Worm (Caenorhabditis elegans): ENCODE data around the gene nas-28.

nas-28 gene

DNA sequence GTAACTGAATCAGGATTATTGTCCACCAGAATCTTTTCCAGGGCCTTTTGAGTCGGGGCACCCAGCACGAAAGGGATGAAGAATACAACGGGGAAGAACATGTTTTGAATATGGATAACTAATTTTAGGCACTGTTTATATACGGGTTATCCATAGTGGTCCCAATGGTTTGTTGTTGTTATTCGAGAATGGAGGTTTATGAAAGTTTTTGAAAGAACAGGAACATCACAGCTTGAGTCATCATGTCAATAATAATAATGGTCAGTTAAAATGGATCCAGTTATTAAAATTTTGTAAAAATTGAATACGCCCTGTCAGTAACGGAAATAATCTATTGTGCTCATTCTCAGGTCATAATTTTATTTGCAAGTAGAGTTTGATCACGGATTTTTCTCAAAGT lies at the start of gene nas-28:
Gene nas-28, minus strand, starts transcription at position 101 of the 400 bp plus-strand sequence.
- TF ChIP-seq F13H6.1 (tag; optimal IDR thresholded peaks at IDR 0.05) = no peak
- no peak for TF ChIP-seq mbf-1 (tag; optimal IDR thresholded peaks at IDR 0.05)
- TF ChIP-seq R02D3.7 (tag; optimal IDR thresholded peaks at IDR 0.05) = no peak
- TF ChIP-seq nhr-23 (tag; optimal IDR thresholded peaks at IDR 0.05) = no peak
- no peak for TF ChIP-seq Y55F3AM.14 (GFP tag; optimal IDR thresholded peaks at IDR 0.05)
- TF ChIP-seq lsy-2 (tag; optimal IDR thresholded peaks at IDR 0.05) = no peak
- TF ChIP-seq sma-9 (GFP tag; optimal IDR thresholded peaks at IDR 0.05) = no peak
- TF ChIP-seq sma-9 (tag; optimal IDR thresholded peaks at IDR 0.05) = no peak
- no peak for TF ChIP-seq ama-1 (optimal IDR thresholded peaks at IDR 0.05)
- TF ChIP-seq ceh-82 (tag; optimal IDR thresholded peaks at IDR 0.05) = no peak
- TF ChIP-seq mdl-1 (tag; optimal IDR thresholded peaks at IDR 0.05) = no peak
- TF ChIP-seq zag-1 (tag; optimal IDR thresholded peaks at IDR 0.05) = no peak
- TF ChIP-seq C34F6.9 (tag; optimal IDR thresholded peaks at IDR 0.05) = no peak
- TF ChIP-seq nhr-10 (tag; optimal IDR thresholded peaks at IDR 0.05) = no peak
- TF ChIP-seq nhr-12 (tag; optimal IDR thresholded peaks at IDR 0.05) = no peak
- no peak for TF ChIP-seq lin-13 (GFP tag; optimal IDR thresholded peaks at IDR 0.05)
- no peak for TF ChIP-seq peb-1 (tag; optimal IDR thresholded peaks at IDR 0.05)
- TF ChIP-seq crh-2 (tag; optimal IDR thresholded peaks at IDR 0.05) = no peak
- TF ChIP-seq ZK546.5 (tag; optimal IDR thresholded peaks at IDR 0.05) = no peak
- TF ChIP-seq lin-11 (tag; optimal IDR thresholded peaks at IDR 0.05) = no peak
- TF ChIP-seq alr-1 (tag; optimal IDR thresholded peaks at IDR 0.05) = no peak

DNA sequence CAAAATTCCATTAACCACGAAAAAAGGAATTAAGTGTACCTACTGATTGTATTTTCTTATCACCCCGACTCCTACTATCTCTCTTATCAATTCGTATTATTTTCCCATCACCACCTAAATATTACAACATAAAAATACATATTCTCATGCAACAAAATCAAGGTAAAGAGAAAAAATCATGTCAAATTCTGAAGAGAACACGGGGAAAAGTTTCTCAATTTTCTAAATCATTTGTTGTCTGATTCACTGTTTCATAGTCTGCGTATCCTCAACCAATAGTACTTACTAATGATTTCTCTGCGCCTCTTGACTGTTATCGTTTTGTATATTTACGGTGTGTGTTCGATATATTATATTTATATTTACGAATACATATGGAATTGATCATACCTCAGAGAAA lies 48.9 kb upstream of the nas-28 start:
- no peak for TF ChIP-seq nhr-129 (tag; optimal IDR thresholded peaks at IDR 0.05)
- peak; percentile 59 for TF ChIP-seq crh-2 (tag; optimal IDR thresholded peaks at IDR 0.05)
- TF ChIP-seq F13H6.1 (tag; optimal IDR thresholded peaks at IDR 0.05) = no peak
- TF ChIP-seq R02D3.7 (tag; optimal IDR thresholded peaks at IDR 0.05) = no peak
- no peak for TF ChIP-seq ceh-82 (tag; optimal IDR thresholded peaks at IDR 0.05)
- no peak for TF ChIP-seq peb-1 (tag; optimal IDR thresholded peaks at IDR 0.05)
- no peak for TF ChIP-seq lin-13 (GFP tag; optimal IDR thresholded peaks at IDR 0.05)
- TF ChIP-seq lin-11 (tag; optimal IDR thresholded peaks at IDR 0.05) = no peak
- no peak for TF ChIP-seq ztf-11 (tag; optimal IDR thresholded peaks at IDR 0.05)
- TF ChIP-seq nhr-6 (tag; optimal IDR thresholded peaks at IDR 0.05) = no peak
- no peak for TF ChIP-seq mab-5 (tag; optimal IDR thresholded peaks at IDR 0.05)
- peak; percentile 17 for TF ChIP-seq C34F6.9 (tag; optimal IDR thresholded peaks at IDR 0.05)
- no peak for TF ChIP-seq sma-3 (GFP tag; optimal IDR thresholded peaks at IDR 0.05)
- TF ChIP-seq lin-39 (tag; optimal IDR thresholded peaks at IDR 0.05) = no peak
- no peak for TF ChIP-seq aly-2 (tag; optimal IDR thresholded peaks at IDR 0.05)
- peak; percentile 89 for TF ChIP-seq fos-1 (tag; optimal IDR thresholded peaks at IDR 0.05)
- no peak for TF ChIP-seq sma-9 (GFP tag; optimal IDR thresholded peaks at IDR 0.05)
- no peak for TF ChIP-seq sma-9 (tag; optimal IDR thresholded peaks at IDR 0.05)
- TF ChIP-seq skn-1 (tag; optimal IDR thresholded peaks at IDR 0.05) = no peak
- TF ChIP-seq ZK546.5 (tag; optimal IDR thresholded peaks at IDR 0.05) = no peak
- TF ChIP-seq nhr-10 (tag; optimal IDR thresholded peaks at IDR 0.05) = no peak
- peak; percentile 39 for TF ChIP-seq egl-27 (tag; optimal IDR thresholded peaks at IDR 0.05)

- TF ChIP-seq nhr-237 (tag; optimal IDR thresholded peaks at IDR 0.05) (no peak), lin-11 (tag; optimal IDR thresholded peaks at IDR 0.05) (no peak), C34F6.9 (tag; optimal IDR thresholded peaks at IDR 0.05) (no peak), nhr-77 (tag; optimal IDR thresholded peaks at IDR 0.05) (no peak), nhr-10 (tag; optimal IDR thresholded peaks at IDR 0.05) (no peak), sma-9 (GFP tag; optimal IDR thresholded peaks at IDR 0.05) (no peak), sma-9 (tag; optimal IDR thresholded peaks at IDR 0.05) (no peak), Y55F3AM.14 (GFP tag; optimal IDR thresholded peaks at IDR 0.05) (no peak), ZK546.5 (tag; optimal IDR thresholded peaks at IDR 0.05) (no peak), crh-2 (tag; optimal IDR thresholded peaks at IDR 0.05) (no peak), ama-1 (optimal IDR thresholded peaks at IDR 0.05) (no peak)
These were observed 47.9 kb upstream of the nas-28 start, which contains the start of gene esyt-2 for ce11 chrIII:6230870-6231269. Gene esyt-2 (minus strand): TSS chrIII:6230970.

ce11 chrIII:6221403-6221802 lies 38.4 kb upstream of the nas-28 start:
- TF ChIP-seq sem-4 (tag; optimal IDR thresholded peaks at IDR 0.05) (no peak), unc-55 (GFP tag; optimal IDR thresholded peaks at IDR 0.05) (peak; percentile 8)

Measured in whole organism, L2 larva.